Fruit fly (Drosophila melanogaster): ENCODE measurements around the gene Cip4.

DNA sequence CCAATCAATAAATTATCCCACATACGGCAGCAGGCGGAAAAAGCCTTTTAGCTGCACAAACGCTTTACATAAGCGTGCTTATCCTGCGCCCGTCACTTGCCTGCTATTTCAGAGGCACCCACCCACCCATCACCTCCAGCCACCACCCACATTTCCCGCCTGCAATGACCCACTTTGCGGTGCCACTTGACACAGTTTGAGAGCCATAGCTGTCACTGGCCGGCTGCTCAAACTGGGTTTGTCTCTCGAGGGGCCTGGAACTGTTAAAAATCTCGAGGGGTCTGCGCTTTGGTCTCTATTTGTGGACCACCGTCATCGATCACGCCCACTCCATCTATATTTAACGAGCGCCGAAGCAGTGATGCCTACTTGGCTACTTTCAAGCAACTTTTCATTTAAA lies 8.1 kb upstream of the Cip4 start:
- no peak for TF ChIP-seq CG10631 (GFP tag; optimal IDR thresholded peaks at IDR 0.05)
- no peak for TF ChIP-seq Met (GFP tag; optimal IDR thresholded peaks at IDR 0.05)
- TF ChIP-seq Eip75B (GFP tag; optimal IDR thresholded peaks at IDR 0.05), result no peak
- no peak for TF ChIP-seq acj6 (GFP tag; optimal IDR thresholded peaks at IDR 0.05)

Measured in whole organism, prepupa.